In the genomic region with DNA sequence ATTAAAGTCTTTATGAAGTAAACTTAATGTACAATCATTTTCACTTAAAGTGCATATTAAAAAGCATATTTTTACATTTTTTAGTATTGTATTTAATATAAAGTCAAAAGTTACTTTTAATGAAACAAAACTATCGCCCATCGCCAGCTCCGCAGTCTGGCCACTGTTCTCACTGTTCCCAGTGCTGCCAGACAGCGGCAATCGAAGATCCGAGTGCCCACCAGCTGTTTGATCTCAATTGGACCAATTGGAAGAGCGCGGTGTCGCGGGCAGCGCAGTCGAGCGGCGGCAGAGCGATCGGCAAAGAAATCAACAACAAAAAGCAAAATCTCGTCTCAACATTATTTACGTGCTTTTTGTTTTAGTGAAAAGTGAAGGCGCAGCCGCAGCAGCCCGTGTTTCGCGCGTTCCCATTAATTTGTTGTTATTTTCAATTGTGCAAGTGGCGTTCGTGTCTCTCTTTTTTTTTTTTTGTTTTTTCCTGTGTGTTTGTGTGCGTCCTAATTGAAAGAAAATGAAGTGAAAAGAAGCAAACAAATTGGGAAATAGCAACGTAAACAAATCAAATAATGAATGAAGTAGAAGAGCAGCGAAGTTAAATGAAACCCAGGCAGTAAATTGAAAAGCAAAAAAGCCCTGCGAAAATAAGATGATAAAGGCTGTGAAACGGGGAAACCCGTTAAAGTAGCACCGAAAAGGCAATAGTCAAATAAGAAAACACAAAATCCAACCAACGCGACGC, we compare ENCODE assay signal across 5 fruit fly cellular contexts.
TF ChIP-seq lines count a peak whose summit lies in the region.

Gene rdgA, plus strand, starts transcription at position 264 of the 742 bp plus-strand sequence.

- TF ChIP-seq CTCF in whole organism, embryonic (GFP tag; optimal IDR thresholded peaks at IDR 0.05; lab: Kevin White, UChicago), result no peak

TF ChIP-seq in whole organism, adult, 20 proteins besides CTCF, POLR2A, EP300 and RAD21:
- no peak for TF ChIP-seq CG5204 (GFP tag; optimal IDR thresholded peaks at IDR 0.05; lab: Kevin White, UChicago)
- peak; percentile 26 for TF ChIP-seq CG7101 (tag; optimal IDR thresholded peaks at IDR 0.05; lab: Kevin White, UChicago)
- peak; percentile 20 for TF ChIP-seq tj (GFP tag; optimal IDR thresholded peaks at IDR 0.05; lab: Kevin White, UChicago)
- TF ChIP-seq Clk (GFP tag; optimal IDR thresholded peaks at IDR 0.05; lab: Kevin White, UChicago), result no peak
- TF ChIP-seq Hr96 (GFP tag; optimal IDR thresholded peaks at IDR 0.05; lab: Kevin White, UChicago), result no peak
- TF ChIP-seq Mnt (GFP tag; optimal IDR thresholded peaks at IDR 0.05; lab: Kevin White, UChicago), result no peak
- TF ChIP-seq CG1620 (GFP tag; optimal IDR thresholded peaks at IDR 0.05; lab: Kevin White, UChicago), result peak; percentile 49
- TF ChIP-seq CG33017 (tag; optimal IDR thresholded peaks at IDR 0.05; lab: Kevin White, UChicago), result no peak

TF ChIP-seq in whole organism, embryonic, 481 proteins besides CTCF, POLR2A, EP300 and RAD21 (continues in another document):
- TF ChIP-seq CG7786 (GFP tag; optimal IDR thresholded peaks at IDR 0.05; lab: Kevin White, UChicago) (no peak), odd (GFP tag; optimal IDR thresholded peaks at IDR 0.05; lab: Kevin White, UChicago) (no peak), HHEX (GFP tag; optimal IDR thresholded peaks at IDR 0.05; lab: Kevin White, UChicago) (no peak), Trl (optimal IDR thresholded peaks at IDR 0.05; lab: Kevin White, UChicago) (no peak), Trl (GFP tag; optimal IDR thresholded peaks at IDR 0.05; lab: Kevin White, UChicago) (no peak), Sry-β (GFP tag; optimal IDR thresholded peaks at IDR 0.05; lab: Kevin White, UChicago) (no peak), CG32532 (GFP tag; IDR thresholded peaks at IDR 0.05; lab: Robert Waterston, UW) (peak; percentile 77), trem (tag; optimal IDR thresholded peaks at IDR 0.05; lab: Kevin White, UChicago) (no peak), Ets65A (GFP tag; lab: Kevin White, UChicago) (peak; percentile 90), chinmo (GFP tag; IDR thresholded peaks at IDR 0.05; lab: Robert Waterston, UW; ENCODE audit: partially characterized antibody) (peak; percentile 12; the same call in 1 of the 4 replicates), CG18764 (GFP tag; optimal IDR thresholded peaks at IDR 0.05; lab: Kevin White, UChicago) (no peak), CG12155 (GFP tag; optimal IDR thresholded peaks at IDR 0.05; lab: Kevin White, UChicago) (peak; percentile 17), Eip74EF (GFP tag; optimal IDR thresholded peaks at IDR 0.05; lab: Kevin White, UChicago) (no peak), B-H2 (GFP tag; optimal IDR thresholded peaks at IDR 0.05; lab: Kevin White, UChicago) (peak; percentile 25), vvl (GFP tag; IDR thresholded peaks at IDR 0.05; lab: Robert Waterston, UW) (peak; percentile 46; the same call in 1 of the 2 replicates), Stat92E (GFP tag; optimal IDR thresholded peaks at IDR 0.05; lab: Kevin White, UChicago) (no peak), CG5180 (GFP tag; optimal IDR thresholded peaks at IDR 0.05; lab: Kevin White, UChicago) (no peak), H2.0 (GFP tag; IDR thresholded peaks at IDR 0.05; lab: Robert Waterston, UW) (peak; percentile 26; the same call in 1 of the 2 replicates)

TF ChIP-seq in whole organism, prepupa, 60 proteins besides CTCF, POLR2A, EP300 and RAD21 (continues in another document):
- TF ChIP-seq svp (GFP tag; lab: Kevin White, UChicago) (no peak), CG9139 (GFP tag; optimal IDR thresholded peaks at IDR 0.05; lab: Kevin White, UChicago) (no peak), Hr38 (GFP tag; optimal IDR thresholded peaks at IDR 0.05; lab: Kevin White, UChicago) (no peak), CG6792 (GFP tag; optimal IDR thresholded peaks at IDR 0.05; lab: Kevin White, UChicago) (no peak), CG7368 (GFP tag; optimal IDR thresholded peaks at IDR 0.05; lab: Kevin White, UChicago) (no peak), CG1621 (tag; optimal IDR thresholded peaks at IDR 0.05; lab: Kevin White, UChicago) (no peak), Eip93F (GFP tag; optimal IDR thresholded peaks at IDR 0.05; lab: Kevin White, UChicago) (no peak), Met (GFP tag; optimal IDR thresholded peaks at IDR 0.05; lab: Kevin White, UChicago) (no peak), ss (GFP tag; optimal IDR thresholded peaks at IDR 0.05; lab: Kevin White, UChicago) (peak; percentile 19 to 24), CG32006 (GFP tag; optimal IDR thresholded peaks at IDR 0.05; lab: Kevin White, UChicago) (no peak), CG31627 (GFP tag; optimal IDR thresholded peaks at IDR 0.05; lab: Kevin White, UChicago) (peak; percentile 25), Sox15 (GFP tag; optimal IDR thresholded peaks at IDR 0.05; lab: Kevin White, UChicago) (no peak), net (GFP tag; optimal IDR thresholded peaks at IDR 0.05; lab: Kevin White, UChicago) (peak; percentile 22), Smox (GFP tag; optimal IDR thresholded peaks at IDR 0.05; lab: Kevin White, UChicago) (no peak), spab (GFP tag; optimal IDR thresholded peaks at IDR 0.05; lab: Kevin White, UChicago) (no peak), Lpt (GFP tag; optimal IDR thresholded peaks at IDR 0.05; lab: Kevin White, UChicago) (no peak), Ets21C (GFP tag; optimal IDR thresholded peaks at IDR 0.05; lab: Kevin White, UChicago) (peak; percentile 12), Sox14 (GFP tag; optimal IDR thresholded peaks at IDR 0.05; lab: Kevin White, UChicago) (no peak), salr (GFP tag; optimal IDR thresholded peaks at IDR 0.05; lab: Kevin White, UChicago) (no peak), Sox102F (GFP tag; optimal IDR thresholded peaks at IDR 0.05; lab: Kevin White, UChicago) (no peak), acj6 (GFP tag; optimal IDR thresholded peaks at IDR 0.05; lab: Kevin White, UChicago) (no peak)

TF ChIP-seq in whole organism, pupa, 21 proteins besides CTCF, POLR2A, EP300 and RAD21:
- TF ChIP-seq Pif1B (GFP tag; optimal IDR thresholded peaks at IDR 0.05; lab: Kevin White, UChicago), result no peak
- TF ChIP-seq CG32121 (GFP tag; IDR thresholded peaks at IDR 0.05; lab: Robert Waterston, UW), result peak; percentile 36; the same call in 1 of the 2 replicates
- peak; percentile 33; the same call in 1 of the 2 replicates for TF ChIP-seq Ets98B (GFP tag; IDR thresholded peaks at IDR 0.05; lab: Robert Waterston, UW)
- TF ChIP-seq CG4496 (GFP tag; IDR thresholded peaks at IDR 0.05; lab: Robert Waterston, UW), result peak; percentile 68

TF ChIP-seq in whole organism, wandering third instar larva, 38 proteins besides CTCF, POLR2A, EP300 and RAD21:
- TF ChIP-seq br (GFP tag; optimal IDR thresholded peaks at IDR 0.05; lab: Kevin White, UChicago), result no peak
- TF ChIP-seq foxo (GFP tag; optimal IDR thresholded peaks at IDR 0.05; lab: Kevin White, UChicago), result peak in 1 of 2 experiments; percentile 45
- no peak for TF ChIP-seq Rel (GFP tag; optimal IDR thresholded peaks at IDR 0.05; lab: Kevin White, UChicago)
- peak; percentile 51 for TF ChIP-seq Rel (tag; optimal IDR thresholded peaks at IDR 0.05; lab: Kevin White, UChicago)
- no peak for TF ChIP-seq CrebA (GFP tag; optimal IDR thresholded peaks at IDR 0.05; lab: Kevin White, UChicago; ENCODE audit: borderline replicate concordance)
- TF ChIP-seq pan (optimal IDR thresholded peaks at IDR 0.05; lab: Kevin White, UChicago), result no peak
- peak; percentile 58 for TF ChIP-seq woc (GFP tag; optimal IDR thresholded peaks at IDR 0.05; lab: Kevin White, UChicago)
- no peak for TF ChIP-seq psq (GFP tag; optimal IDR thresholded peaks at IDR 0.05; lab: Kevin White, UChicago)
- peak; percentile 15 for TF ChIP-seq rgr (GFP tag; optimal IDR thresholded peaks at IDR 0.05; lab: Kevin White, UChicago)
- no peak for TF ChIP-seq dsf (GFP tag; optimal IDR thresholded peaks at IDR 0.05; lab: Kevin White, UChicago; ENCODE audit: borderline replicate concordance)
- no peak for TF ChIP-seq GATAd (GFP tag; optimal IDR thresholded peaks at IDR 0.05; lab: Kevin White, UChicago)
- TF ChIP-seq N (GFP tag; optimal IDR thresholded peaks at IDR 0.05; lab: Kevin White, UChicago), result no peak
- TF ChIP-seq ey (GFP tag; optimal IDR thresholded peaks at IDR 0.05; lab: Kevin White, UChicago), result peak; percentile 16
- no peak for TF ChIP-seq Jra (GFP tag; optimal IDR thresholded peaks at IDR 0.05; lab: Kevin White, UChicago)
- TF ChIP-seq HLH106 (tag; optimal IDR thresholded peaks at IDR 0.05; lab: Kevin White, UChicago), result peak; percentile 42
- TF ChIP-seq lola (GFP tag; optimal IDR thresholded peaks at IDR 0.05; lab: Kevin White, UChicago), result no peak
- no peak for TF ChIP-seq Myc (optimal IDR thresholded peaks at IDR 0.05; lab: Kevin White, UChicago)
- no peak for TF ChIP-seq Vsx2 (GFP tag; optimal IDR thresholded peaks at IDR 0.05; lab: Kevin White, UChicago; ENCODE audit: partially characterized antibody)
- peak; percentile 13 for TF ChIP-seq Hnf4 (GFP tag; optimal IDR thresholded peaks at IDR 0.05; lab: Kevin White, UChicago)
- no peak for TF ChIP-seq Mio (GFP tag; optimal IDR thresholded peaks at IDR 0.05; lab: Kevin White, UChicago)
- TF ChIP-seq h (GFP tag; optimal IDR thresholded peaks at IDR 0.05; lab: Kevin White, UChicago), result peak; percentile 14
